Fruit fly (Drosophila melanogaster): ENCODE data around the gene CG13460.

Gene CG13460

DNA sequence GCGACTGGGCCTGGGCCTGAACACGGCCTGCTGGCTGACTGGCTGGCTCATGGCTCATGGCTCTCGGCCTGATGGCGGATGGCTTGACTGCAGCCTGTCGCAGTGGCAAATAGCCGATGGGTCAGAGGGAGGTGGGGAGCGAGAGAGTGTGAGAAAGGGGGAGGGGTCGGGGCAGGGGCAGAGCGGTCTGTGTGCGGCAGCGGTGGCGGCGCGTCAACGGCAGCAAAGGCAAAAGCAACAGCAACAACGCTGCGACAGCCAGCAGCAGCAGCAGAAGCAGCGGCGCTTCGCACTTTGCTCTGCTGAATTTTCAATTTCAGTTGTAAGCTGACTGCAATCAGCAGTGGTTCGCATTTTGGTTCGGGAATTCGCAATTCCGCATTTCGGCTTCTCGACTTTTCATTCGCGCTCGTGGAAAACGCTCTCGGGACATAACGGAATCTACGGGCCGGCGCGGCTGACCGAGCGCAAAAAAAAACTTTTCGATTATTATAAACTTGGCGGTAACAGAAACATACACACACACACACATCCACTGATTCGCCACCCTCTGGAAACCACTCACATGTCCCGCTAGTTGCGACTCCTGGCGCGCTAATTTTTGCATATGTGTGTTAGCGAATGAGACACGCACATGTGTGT, 44.2 kb upstream of the CG13460 start, which contains the start of gene CG45071:
Gene CG45071 (plus strand): TSS at position 317 of the 642 bp plus-strand sequence.
- TF ChIP-seq CG9948 (tag; optimal IDR thresholded peaks at IDR 0.05): no peak
- TF ChIP-seq CG15710 (tag; optimal IDR thresholded peaks at IDR 0.05): no peak
- peak; percentile 34; the same call in 1 of the 2 replicates for TF ChIP-seq CG12605 (GFP tag; IDR thresholded peaks at IDR 0.05)
- no peak for TF ChIP-seq CG17806 (tag; optimal IDR thresholded peaks at IDR 0.05)
- no peak for TF ChIP-seq CG14655 (GFP tag; optimal IDR thresholded peaks at IDR 0.05)
- no peak for TF ChIP-seq CG32121 (GFP tag; IDR thresholded peaks at IDR 0.05)
- peak; percentile 11; the same call in 1 of the 2 replicates for TF ChIP-seq Ets98B (GFP tag; IDR thresholded peaks at IDR 0.05)
- peak; percentile 37 for TF ChIP-seq EcR (GFP tag; optimal IDR thresholded peaks at IDR 0.05)
- no peak for TF ChIP-seq Pif1A (GFP tag; optimal IDR thresholded peaks at IDR 0.05)
- no peak for TF ChIP-seq CG4496 (GFP tag; IDR thresholded peaks at IDR 0.05)
- no peak for TF ChIP-seq D1 (tag; optimal IDR thresholded peaks at IDR 0.05)
- no peak for TF ChIP-seq Snoo (tag; optimal IDR thresholded peaks at IDR 0.05)
- TF ChIP-seq CG10348 (GFP tag; IDR thresholded peaks at IDR 0.05): no peak
- TF ChIP-seq Pif1B (GFP tag; optimal IDR thresholded peaks at IDR 0.05): no peak
- no peak for TF ChIP-seq CG8301 (tag; optimal IDR thresholded peaks at IDR 0.05)
- no peak for TF ChIP-seq gl (tag; optimal IDR thresholded peaks at IDR 0.05)
- no peak for TF ChIP-seq CG8159 (tag; optimal IDR thresholded peaks at IDR 0.05)
- TF ChIP-seq CG34367 (tag; optimal IDR thresholded peaks at IDR 0.05): no peak
- no peak for TF ChIP-seq fd96Ca (GFP tag; IDR thresholded peaks at IDR 0.05)
- peak; percentile 100 for TF ChIP-seq CG13204 (GFP tag; optimal IDR thresholded peaks at IDR 0.05)
- no peak for TF ChIP-seq rn (GFP tag; IDR thresholded peaks at IDR 0.05)

DNA sequence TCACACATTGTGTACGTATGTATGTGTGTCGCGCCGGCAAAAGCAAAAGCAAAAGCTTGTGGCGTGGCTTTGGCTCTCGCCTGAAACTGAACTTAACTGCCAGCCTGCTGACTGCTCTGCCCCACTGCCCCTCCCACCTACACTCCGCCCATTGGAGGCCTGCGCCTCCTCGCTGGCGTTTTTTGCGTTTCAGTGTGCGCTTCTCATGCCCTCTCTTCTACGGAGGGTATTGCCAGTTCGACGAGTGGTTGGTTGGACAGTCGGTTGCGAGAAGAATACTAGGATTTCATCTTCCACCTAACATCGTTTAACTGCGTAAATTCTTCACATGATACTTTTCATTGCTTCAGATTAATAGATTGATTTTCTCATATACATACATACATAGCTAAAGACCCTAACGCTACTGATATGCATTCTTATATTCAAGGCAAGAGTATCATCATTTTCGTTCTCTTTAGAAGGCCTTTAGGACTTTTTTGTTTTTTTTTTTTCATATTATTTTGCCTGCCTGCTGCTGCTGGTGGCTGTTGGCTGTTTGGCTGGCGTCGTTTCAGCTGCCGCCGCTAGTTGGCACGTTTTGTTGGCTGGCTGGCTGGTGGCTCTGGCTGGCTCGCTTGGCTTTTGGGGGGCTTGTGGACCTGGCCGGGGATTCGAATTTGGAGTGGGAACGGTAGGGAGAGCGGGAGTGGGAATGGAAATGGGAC, 43.5 kb upstream of the CG13460 start:
- TF ChIP-seq gl (tag; optimal IDR thresholded peaks at IDR 0.05) (peak; percentile 73), CG8301 (tag; optimal IDR thresholded peaks at IDR 0.05) (peak; percentile 90), rn (GFP tag; IDR thresholded peaks at IDR 0.05) (peak; percentile 84), Pif1B (GFP tag; optimal IDR thresholded peaks at IDR 0.05) (peak; percentile 88), CG10348 (GFP tag; IDR thresholded peaks at IDR 0.05) (no peak; the same call in 1 of the 2 replicates), CG9948 (tag; optimal IDR thresholded peaks at IDR 0.05) (peak; percentile 84), fd96Ca (GFP tag; IDR thresholded peaks at IDR 0.05) (peak; percentile 92), CG4496 (GFP tag; IDR thresholded peaks at IDR 0.05) (peak; percentile 87), CG17806 (tag; optimal IDR thresholded peaks at IDR 0.05) (peak; percentile 87), CG14655 (GFP tag; optimal IDR thresholded peaks at IDR 0.05) (peak; percentile 88), D1 (tag; optimal IDR thresholded peaks at IDR 0.05) (peak; percentile 53), CG15710 (tag; optimal IDR thresholded peaks at IDR 0.05) (peak; percentile 94), EcR (GFP tag; optimal IDR thresholded peaks at IDR 0.05) (no peak), CG13204 (GFP tag; optimal IDR thresholded peaks at IDR 0.05) (peak; percentile 6), CG34367 (tag; optimal IDR thresholded peaks at IDR 0.05) (peak; percentile 89), CG32121 (GFP tag; IDR thresholded peaks at IDR 0.05) (peak; percentile 87), Snoo (tag; optimal IDR thresholded peaks at IDR 0.05) (peak; percentile 90), CG8159 (tag; optimal IDR thresholded peaks at IDR 0.05) (peak; percentile 90), Pif1A (GFP tag; optimal IDR thresholded peaks at IDR 0.05) (peak; percentile 95), CG12605 (GFP tag; IDR thresholded peaks at IDR 0.05) (peak; percentile 76), Ets98B (GFP tag; IDR thresholded peaks at IDR 0.05) (peak; percentile 82)

DNA sequence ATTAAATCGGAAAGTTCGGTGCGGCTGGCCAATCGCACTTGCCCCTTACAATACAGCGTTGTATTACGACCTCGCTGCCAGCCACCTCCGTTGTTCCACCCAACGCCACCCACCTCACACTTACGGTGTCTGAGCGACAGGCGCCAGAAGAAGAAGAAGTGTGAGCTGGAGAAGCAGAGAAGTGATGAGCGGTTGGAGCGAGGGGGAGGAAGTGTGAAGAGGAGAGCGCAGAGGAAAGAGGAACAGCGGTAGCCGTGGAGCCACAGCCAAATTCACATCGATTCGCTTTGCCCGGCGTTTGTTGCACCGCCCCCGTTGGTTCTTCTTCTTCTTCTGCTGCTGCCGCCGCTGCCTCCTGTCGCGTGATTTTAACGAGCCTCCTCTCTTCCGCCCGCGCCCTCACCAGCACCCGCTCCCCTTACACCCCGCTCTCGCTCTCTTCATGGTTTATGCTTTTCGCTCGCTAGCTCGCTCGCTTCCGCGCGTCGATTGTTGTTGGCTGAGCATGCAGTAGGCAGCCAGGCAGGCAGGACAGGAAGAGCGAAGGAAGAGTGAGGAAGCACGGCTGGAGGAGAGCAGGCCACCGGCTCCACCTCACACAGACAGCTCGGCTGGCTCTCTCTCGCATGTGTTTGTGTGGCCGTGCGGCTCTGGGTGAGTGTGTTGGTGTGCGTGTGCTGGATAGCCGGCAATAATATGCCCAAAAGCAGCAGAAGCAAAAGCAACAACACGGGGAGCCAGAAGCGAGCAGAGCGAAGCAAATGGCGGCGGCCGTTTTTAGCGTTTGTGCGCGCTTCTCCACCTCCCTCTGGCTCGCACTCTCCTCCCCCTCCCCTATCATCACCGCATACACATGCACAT, 42.7 kb upstream of the CG13460 start:
- TF ChIP-seq Ets98B (GFP tag; IDR thresholded peaks at IDR 0.05) (no peak), fd96Ca (GFP tag; IDR thresholded peaks at IDR 0.05) (peak; percentile 24; the same call in 1 of the 3 replicates), CG13204 (GFP tag; optimal IDR thresholded peaks at IDR 0.05) (peak; percentile 99), CG14655 (GFP tag; optimal IDR thresholded peaks at IDR 0.05) (no peak), CG8159 (tag; optimal IDR thresholded peaks at IDR 0.05) (no peak), Pif1B (GFP tag; optimal IDR thresholded peaks at IDR 0.05) (peak; percentile 33), Snoo (tag; optimal IDR thresholded peaks at IDR 0.05) (peak; percentile 19), CG15710 (tag; optimal IDR thresholded peaks at IDR 0.05) (no peak), CG10348 (GFP tag; IDR thresholded peaks at IDR 0.05) (no peak), EcR (GFP tag; optimal IDR thresholded peaks at IDR 0.05) (peak; percentile 49), Pif1A (GFP tag; optimal IDR thresholded peaks at IDR 0.05) (no peak), CG17806 (tag; optimal IDR thresholded peaks at IDR 0.05) (peak; percentile 4)

DNA sequence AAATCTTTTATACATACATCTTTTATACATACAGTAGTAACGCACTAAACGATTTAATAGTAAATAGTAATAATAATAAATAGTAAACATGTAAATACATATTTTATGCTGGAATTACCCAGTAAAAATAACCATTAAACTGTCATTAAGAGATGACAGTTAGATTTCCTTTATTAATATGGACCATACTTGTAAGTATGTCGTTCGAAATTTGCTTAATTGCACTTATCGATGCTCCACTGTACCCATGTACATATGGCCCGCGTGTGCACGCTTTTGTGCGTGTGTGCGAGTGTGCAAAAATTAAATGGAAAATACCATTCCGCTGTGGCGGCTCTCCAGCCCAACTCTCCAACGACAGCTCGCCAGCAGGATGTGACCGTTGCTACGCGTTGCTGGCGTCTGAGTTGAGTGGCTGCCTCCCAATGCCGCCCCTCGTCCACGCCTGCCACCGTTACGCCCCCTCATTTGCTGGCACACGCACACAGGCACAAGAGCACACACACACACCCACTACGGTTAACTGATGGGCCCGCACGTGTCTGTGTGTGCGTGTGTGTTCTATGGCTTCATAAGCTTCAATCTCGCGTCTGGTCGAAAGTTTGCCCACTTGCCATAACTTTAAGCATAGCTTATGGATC, 41.3 kb upstream of the CG13460 start:
- peak; percentile 31 for TF ChIP-seq CG17806 (tag; optimal IDR thresholded peaks at IDR 0.05)
- TF ChIP-seq CG34367 (tag; optimal IDR thresholded peaks at IDR 0.05): peak; percentile 38
- TF ChIP-seq fd96Ca (GFP tag; IDR thresholded peaks at IDR 0.05): 0 out of 3 replicates have a peak, but pooled peaks have one; percentile 12
- no peak for TF ChIP-seq CG32121 (GFP tag; IDR thresholded peaks at IDR 0.05)
- peak; percentile 31 for TF ChIP-seq Ets98B (GFP tag; IDR thresholded peaks at IDR 0.05)
- TF ChIP-seq Snoo (tag; optimal IDR thresholded peaks at IDR 0.05): no peak
- no peak for TF ChIP-seq D1 (tag; optimal IDR thresholded peaks at IDR 0.05)
- TF ChIP-seq rn (GFP tag; IDR thresholded peaks at IDR 0.05): no peak
- TF ChIP-seq CG9948 (tag; optimal IDR thresholded peaks at IDR 0.05): peak; percentile 25
- TF ChIP-seq CG14655 (GFP tag; optimal IDR thresholded peaks at IDR 0.05): peak; percentile 49
- peak; percentile 13 for TF ChIP-seq CG8301 (tag; optimal IDR thresholded peaks at IDR 0.05)
- TF ChIP-seq CG10348 (GFP tag; IDR thresholded peaks at IDR 0.05): no peak
- TF ChIP-seq CG12605 (GFP tag; IDR thresholded peaks at IDR 0.05): no peak
- peak; percentile 49 for TF ChIP-seq CG8159 (tag; optimal IDR thresholded peaks at IDR 0.05)
- peak; percentile 54; the same call in 1 of the 3 replicates for TF ChIP-seq CG4496 (GFP tag; IDR thresholded peaks at IDR 0.05)
- peak; percentile 5 for TF ChIP-seq Pif1A (GFP tag; optimal IDR thresholded peaks at IDR 0.05)
- TF ChIP-seq EcR (GFP tag; optimal IDR thresholded peaks at IDR 0.05): peak; percentile 49
- TF ChIP-seq Pif1B (GFP tag; optimal IDR thresholded peaks at IDR 0.05): no peak
- peak; percentile 96 for TF ChIP-seq CG13204 (GFP tag; optimal IDR thresholded peaks at IDR 0.05)
- TF ChIP-seq CG15710 (tag; optimal IDR thresholded peaks at IDR 0.05): peak; percentile 49
- no peak for TF ChIP-seq gl (tag; optimal IDR thresholded peaks at IDR 0.05)

All from whole organism, pupa.